Worm (Caenorhabditis elegans) whole organism, L4 larva: ENCODE measurements around the gene spin-2.

Experiments
- D1046.2 ChIP-seq: fragments of 200-800 bp; sonication (Bioruptor generic); IDR thresholded peaks from 2 replicates; pipeline ENCODE4 v1.3.6; 2022; ENCODE audit warnings: missing genetic modification characterization, missing compliant biosample characterization
- F26F4.8 ChIP-seq: fragments of 200-800 bp; sonication (Bioruptor generic); conservative IDR thresholded peaks from 2 replicates; pipeline ENCODE4 v1.3.6; 2022; ENCODE audit warnings: missing genetic modification characterization, missing compliant biosample characterization
- F49E8.2 ChIP-seq: sonication (generic microtip); optimal IDR thresholded peaks from 2 replicates; lab custom pipeline; 2016; ENCODE audit warnings: missing compliant biosample characterization, mild to moderate bottlenecking, missing genetic modification characterization, borderline replicate concordance
- R02D3.7 ChIP-seq: fragments of 150-350 bp; sonication (generic microtip); optimal IDR thresholded peaks from 3 replicates; lab custom pipeline; 2014; ENCODE audit warnings: missing biosample characterization, missing genetic modification characterization
- T20F7.1 ChIP-seq: fragments of 200-800 bp; sonication (Bioruptor generic); optimal IDR thresholded peaks from 2 replicates; lab custom pipeline; 2018; ENCODE audit warnings: mild to moderate bottlenecking, missing genetic modification characterization, missing compliant biosample characterization
- Y105C5A.15 ChIP-seq: fragments of 200-800 bp; sonication (Bioruptor generic); IDR thresholded peaks from 2 replicates; pipeline ENCODE4 v1.3.6; 2022; ENCODE audit warnings: missing genetic modification characterization, missing compliant biosample characterization
- Y48G9A.11 ChIP-seq: fragments of 200-800 bp; sonication (Bioruptor generic); IDR thresholded peaks from 2 replicates; pipeline ENCODE4 v1.3.6; 2022; ENCODE audit warnings: missing genetic modification reagents, missing genetic modification characterization, missing compliant biosample characterization
- ZK337.2 ChIP-seq: fragments of 200-800 bp; sonication (Bioruptor generic); IDR thresholded peaks from 2 replicates; pipeline ENCODE4 v1.3.6; 2022; ENCODE audit warnings: missing genetic modification reagents, missing genetic modification characterization, missing compliant biosample characterization
- aha-1 ChIP-seq: fragments of 150-350 bp; peaks from one replicate; lab custom pipeline; 2014; ENCODE audit warnings: missing biosample characterization, missing genetic modification characterization
- ama-1 ChIP-seq: fragments of 150-350 bp; optimal IDR thresholded peaks from 2 replicates; lab custom pipeline; 2014; ENCODE audit warnings: inconsistent platforms, mixed read lengths
- attf-4 ChIP-seq: sonication (generic microtip); optimal IDR thresholded peaks from 3 replicates; lab custom pipeline; 2017; ENCODE audit warnings: missing biosample characterization, missing genetic modification characterization
- daf-19 ChIP-seq: fragments of 200-800 bp; sonication (Bioruptor generic); conservative IDR thresholded peaks from 2 replicates; pipeline ENCODE4 v1.3.6; 2022; ENCODE audit warnings: missing genetic modification characterization, missing compliant biosample characterization
- dmd-8 ChIP-seq: fragments of 200-800 bp; sonication (Bioruptor generic); IDR thresholded peaks from 2 replicates; pipeline ENCODE4 v1.3.6; 2022; ENCODE audit warnings: missing genetic modification characterization, missing compliant biosample characterization
- dmd-9 ChIP-seq: fragments of 200-800 bp; sonication (Bioruptor generic); IDR thresholded peaks from 2 replicates; pipeline ENCODE4 v1.3.6; 2022; ENCODE audit warnings: missing genetic modification reagents, missing genetic modification characterization, missing compliant biosample characterization
- dpl-1 ChIP-seq: fragments of 150-350 bp; optimal IDR thresholded peaks from 2 replicates; lab custom pipeline; 2014; ENCODE audit warnings: missing biosample characterization, missing genetic modification reagents, missing genetic modification characterization
- dve-1 ChIP-seq: sonication (generic microtip); optimal IDR thresholded peaks from 2 replicates; lab custom pipeline; 2017; ENCODE audit warnings: antibody characterized with exemption, mild to moderate bottlenecking, missing genetic modification characterization, missing compliant biosample characterization; ENCODE audit not compliant: insufficient read depth
- egl-27 ChIP-seq: sonication (generic microtip); optimal IDR thresholded peaks from 3 replicates; lab custom pipeline; 2017; ENCODE audit warnings: missing biosample characterization, missing genetic modification reagents, missing genetic modification characterization
- egl-43 ChIP-seq: fragments of 200-800 bp; sonication (Bioruptor generic); IDR thresholded peaks from 2 replicates; pipeline ENCODE4 v1.3.6; 2022; ENCODE audit warnings: missing genetic modification reagents, missing genetic modification characterization, missing compliant biosample characterization
- hmg-1.1 ChIP-seq: fragments of 200-800 bp; sonication (Bioruptor generic); IDR thresholded peaks from 2 replicates; pipeline ENCODE4 v1.3.6; 2022; ENCODE audit warnings: missing genetic modification reagents, missing genetic modification characterization, missing compliant biosample characterization
- jun-1 ChIP-seq: fragments of 150-350 bp; optimal IDR thresholded peaks from 2 replicates; lab custom pipeline; 2014; ENCODE audit warnings: missing biosample characterization, missing genetic modification reagents, missing genetic modification characterization
- lir-3 ChIP-seq: sonication (generic microtip); optimal IDR thresholded peaks from 2 replicates; lab custom pipeline; 2016; ENCODE audit warnings: mild to moderate bottlenecking, missing genetic modification characterization, missing compliant biosample characterization
- madf-9 ChIP-seq: fragments of 200-800 bp; sonication (Bioruptor generic); conservative IDR thresholded peaks from 2 replicates; pipeline ENCODE4 v1.3.6; 2022; ENCODE audit warnings: missing genetic modification reagents, missing genetic modification characterization, missing compliant biosample characterization
- mdl-1 ChIP-seq, 2 experiments: fragments of 150-350 bp in 1 of 2; sonication (generic microtip) in 1 of 2; optimal IDR thresholded peaks; 2 replicates each; lab custom pipeline; 2014 to 2017; ENCODE audit warnings: missing biosample characterization in 2 of 2, missing genetic modification characterization in 2 of 2
- mes-2 ChIP-seq: sonication (generic microtip); optimal IDR thresholded peaks from 2 replicates; lab custom pipeline; 2016; ENCODE audit warnings: missing genotype, mild to moderate bottlenecking, missing genetic modification characterization, missing compliant biosample characterization; ENCODE audit not compliant: poor library complexity, severe bottlenecking
- nhr-111 ChIP-seq: fragments of 200-800 bp; sonication (Bioruptor generic); optimal IDR thresholded peaks from 2 replicates; lab custom pipeline; 2018; ENCODE audit warnings: mild to moderate bottlenecking, missing genetic modification characterization, missing compliant biosample characterization
- nhr-41 ChIP-seq: fragments of 200-800 bp; sonication (Bioruptor generic); IDR thresholded peaks from 2 replicates; pipeline ENCODE4 v1.3.6; 2022; ENCODE audit warnings: missing genetic modification reagents, missing genetic modification characterization, missing compliant biosample characterization
- nhr-42 ChIP-seq: fragments of 200-800 bp; sonication (Bioruptor generic); IDR thresholded peaks from 2 replicates; pipeline ENCODE4 v1.3.6; 2022; ENCODE audit warnings: missing genetic modification characterization, missing compliant biosample characterization
- rbr-2 ChIP-seq: sonication (generic microtip); optimal IDR thresholded peaks from 2 replicates; lab custom pipeline; 2016; ENCODE audit warnings: missing genotype, missing genetic modification characterization, missing compliant biosample characterization
- set-16 ChIP-seq: fragments of 200-800 bp; sonication (Bioruptor generic); IDR thresholded peaks from 2 replicates; pipeline ENCODE4 v1.3.6; 2022; ENCODE audit warnings: missing genetic modification reagents, missing genetic modification characterization, missing compliant biosample characterization
- spr-3 ChIP-seq: fragments of 200-800 bp; sonication (Bioruptor generic); optimal IDR thresholded peaks from 2 replicates; lab custom pipeline; 2018; ENCODE audit warnings: mild to moderate bottlenecking, missing genetic modification characterization, missing compliant biosample characterization
- unc-39 ChIP-seq: sonication (generic microtip); optimal IDR thresholded peaks from 2 replicates; lab custom pipeline; 2017; ENCODE audit warnings: missing biosample characterization, missing genetic modification characterization
- zag-1 ChIP-seq: fragments of 150-350 bp; optimal IDR thresholded peaks from 2 replicates; lab custom pipeline; 2014; ENCODE audit warnings: missing biosample characterization, missing genetic modification characterization
- ztf-11 ChIP-seq: fragments of 150-350 bp; optimal IDR thresholded peaks from 2 replicates; lab custom pipeline; 2014; ENCODE audit warnings: missing biosample characterization, missing genetic modification characterization

The spin-2 gene

DNA sequence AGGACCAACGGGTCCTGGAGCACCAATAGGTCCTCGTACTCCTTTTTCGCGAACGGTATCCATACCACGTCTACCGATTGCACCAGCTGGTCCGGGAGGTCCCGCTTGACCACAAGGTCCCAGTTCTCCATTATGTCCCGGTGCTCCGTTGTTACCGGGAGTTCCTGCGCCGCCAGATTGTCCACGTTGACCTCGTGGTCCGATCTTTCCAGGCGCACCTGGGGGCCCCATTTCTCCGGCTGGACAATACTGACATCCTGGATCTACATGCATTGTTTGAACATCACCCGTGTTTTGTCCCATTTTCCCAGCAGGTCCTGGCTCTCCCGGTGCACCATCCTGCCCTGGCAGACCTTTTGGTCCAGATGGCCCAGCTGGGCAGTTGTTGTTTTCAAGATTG is 20.8 kb upstream of the spin-2 start:
- peak; percentile 68; the same call in 1 of the 2 replicates for TF ChIP-seq set-16 (GFP tag; lab: Robert Waterston, UW)
- TF ChIP-seq F26F4.8 (GFP tag; lab: Robert Waterston, UW), result no peak
- TF ChIP-seq egl-43, result 0 out of 2 replicates have a peak, but pooled peaks have one; percentile 36
- TF ChIP-seq aha-1, result peak; percentile 80
- TF ChIP-seq, all 104 proteins: peak for 3

DNA sequence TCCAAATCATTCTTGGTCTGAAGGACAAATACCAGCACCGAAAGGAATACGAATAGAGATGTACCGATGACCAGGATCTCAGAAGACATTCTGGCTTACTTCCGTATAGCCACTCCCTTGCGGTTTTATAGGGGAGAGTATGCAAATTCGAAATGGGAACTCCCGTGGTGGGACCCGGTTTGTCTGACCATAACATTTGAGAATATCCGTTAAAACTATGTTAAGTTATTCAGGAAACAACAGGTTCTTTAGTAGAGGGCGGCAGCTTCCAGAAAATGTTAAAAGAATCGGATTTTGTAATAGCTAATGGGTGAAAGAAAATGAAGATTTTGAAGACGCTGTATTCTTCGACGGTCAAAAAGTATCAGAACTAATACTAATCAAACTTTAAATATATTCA is 19.6 kb upstream of the spin-2 start, which contains the start of gene col-131:
col-131 (minus strand) TSS at position 101 of the 400 bp plus-strand sequence.
- TF ChIP-seq dmd-8 (GFP tag; lab: Robert Waterston, UW) (no peak), ZK337.2 (GFP tag; lab: Robert Waterston, UW) (no peak), zag-1 (no peak)

DNA sequence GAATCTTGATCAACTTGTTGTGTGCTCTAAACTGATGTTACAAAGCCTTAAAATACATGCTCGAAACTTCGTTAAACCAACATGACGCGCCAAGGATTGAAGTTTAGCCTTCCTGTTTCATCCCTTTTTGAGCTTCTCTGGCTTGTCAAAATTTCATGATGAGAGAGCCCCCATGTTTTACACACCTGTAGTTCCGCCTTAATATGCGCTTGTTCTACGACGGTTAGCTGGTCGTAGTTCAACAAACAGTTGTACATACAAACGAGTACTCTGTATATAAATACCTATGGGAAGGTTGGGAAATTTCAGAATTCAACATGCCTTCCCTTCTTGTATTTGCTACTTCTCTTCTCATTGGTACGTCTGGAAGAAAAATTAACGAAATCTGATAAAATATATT is 18.4 kb upstream of the spin-2 start, which contains the start of gene scl-6:
scl-6 (plus strand) TSS at position 301 of the 400 bp plus-strand sequence.
- TF ChIP-seq dve-1 (tag; lab: Kevin White, UChicago), result no peak
- TF ChIP-seq dpl-1, result no peak
- TF ChIP-seq ama-1, result no peak
- TF ChIP-seq rbr-2 (tag; lab: Kevin White, UChicago), result no peak
- TF ChIP-seq madf-9, result no peak
- TF ChIP-seq unc-39 (tag; lab: Kevin White, UChicago), result no peak
- no peak for TF ChIP-seq spr-3 (GFP tag; lab: Kevin White, UChicago)
- TF ChIP-seq lir-3, result no peak
- no peak for TF ChIP-seq nhr-41 (GFP tag; lab: Robert Waterston, UW)
- no peak for TF ChIP-seq D1046.2
- TF ChIP-seq hmg-1.1, result no peak
- TF ChIP-seq nhr-42 (GFP tag; lab: Robert Waterston, UW), result no peak

DNA sequence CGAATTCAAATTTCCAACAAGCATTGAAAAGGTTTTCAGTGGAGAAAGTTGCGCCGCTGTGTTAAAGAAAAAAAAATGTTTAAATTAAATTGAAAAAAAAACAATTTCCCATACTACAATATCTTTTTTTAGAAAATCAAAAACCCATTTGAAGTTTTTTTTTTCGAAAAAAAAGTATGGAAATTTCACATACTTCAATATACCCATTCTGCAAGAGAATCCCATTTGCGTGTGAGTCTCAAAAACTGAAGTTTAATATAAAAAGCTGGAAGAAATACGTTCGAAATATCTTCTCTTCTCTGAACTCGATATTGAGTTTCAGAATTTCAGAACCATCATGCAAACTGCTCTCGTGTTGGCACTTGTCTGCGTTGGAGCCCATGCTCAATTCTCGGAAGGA is 16.7 kb upstream of the spin-2 start, which contains the start of gene scl-7:
scl-7 (plus strand) TSS at position 301 of the 400 bp plus-strand sequence.
- no peak for TF ChIP-seq mes-2 (tag; lab: Kevin White, UChicago)
- no peak for TF ChIP-seq Y105C5A.15 (GFP tag; lab: Robert Waterston, UW)
- TF ChIP-seq daf-19, result no peak
- no peak for TF ChIP-seq F49E8.2
- no peak for TF ChIP-seq R02D3.7 (tag; lab: Kevin White, UChicago)
- TF ChIP-seq mdl-1 (tag; optimal IDR thresholded peaks at IDR 0.05; lab: Kevin White, UChicago), result no peak
- no peak for TF ChIP-seq dmd-8 (GFP tag; lab: Robert Waterston, UW)
- no peak for TF ChIP-seq nhr-111 (GFP tag; lab: Kevin White, UChicago)
- TF ChIP-seq jun-1 (tag; lab: Kevin White, UChicago), result no peak
- TF ChIP-seq nhr-41 (GFP tag; lab: Robert Waterston, UW), result no peak
- TF ChIP-seq egl-27, result no peak
- no peak for TF ChIP-seq attf-4 (tag; lab: Kevin White, UChicago)
- no peak for TF ChIP-seq D1046.2
- TF ChIP-seq set-16 (GFP tag; lab: Robert Waterston, UW), result no peak
- TF ChIP-seq T20F7.1, result no peak
- TF ChIP-seq dmd-9 (GFP tag; lab: Robert Waterston, UW), result no peak
- no peak for TF ChIP-seq ztf-11 (tag; lab: Kevin White, UChicago)

DNA sequence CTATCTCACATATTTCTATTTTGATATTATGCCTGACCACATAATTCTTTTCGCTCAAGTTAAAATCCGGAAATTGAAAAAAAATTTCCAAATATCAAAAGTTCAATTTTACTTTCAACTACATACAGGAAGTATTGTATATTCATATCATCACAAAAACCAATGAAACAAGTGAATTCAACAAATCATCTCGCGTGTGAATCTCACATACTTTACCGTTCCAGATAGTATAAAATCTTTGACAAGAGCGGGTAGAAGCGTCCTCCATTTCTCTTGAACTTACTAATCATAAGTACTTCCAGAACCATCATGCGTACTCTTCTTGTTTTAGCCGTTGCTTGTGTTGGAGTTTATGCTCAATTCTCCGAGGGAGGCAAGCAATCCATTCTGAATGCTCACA is 15.4 kb upstream of the spin-2 start, which contains the start of gene scl-8:
scl-8 (plus strand) TSS at position 301 of the 400 bp plus-strand sequence.
- peak; percentile 36 for TF ChIP-seq aha-1
- TF ChIP-seq ZK337.2 (GFP tag; lab: Robert Waterston, UW), result no peak
- TF ChIP-seq R02D3.7 (tag; lab: Kevin White, UChicago), result no peak
- no peak for TF ChIP-seq Y48G9A.11 (GFP tag; lab: Robert Waterston, UW)
